Fruit fly (Drosophila melanogaster): ENCODE measurements around the gene Tps1.

DNA sequence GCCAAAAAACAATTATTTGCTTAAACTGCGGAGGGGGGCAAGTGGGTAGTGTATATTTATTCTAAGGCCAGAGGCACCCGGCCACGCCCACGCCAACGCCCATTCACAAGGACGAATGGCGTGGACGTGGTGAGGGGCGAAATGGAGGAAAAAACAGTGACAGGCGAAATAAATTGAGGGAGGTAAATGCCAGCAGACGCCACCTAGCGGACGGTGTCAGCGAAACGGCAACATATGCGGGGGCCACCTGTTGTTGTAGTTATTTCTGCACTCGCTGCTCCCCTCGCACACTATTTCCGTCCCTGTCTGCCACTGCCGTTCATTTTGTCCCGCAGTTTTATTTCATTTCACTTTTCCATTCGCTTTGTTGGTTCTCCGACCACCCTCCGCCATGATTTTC, 29.9 kb downstream of the Tps1 start:
- TF ChIP-seq ttk (optimal IDR thresholded peaks at IDR 0.05) (no peak), h (optimal IDR thresholded peaks at IDR 0.05) (no peak), insv (optimal IDR thresholded peaks at IDR 0.05) (no peak), Myc (optimal IDR thresholded peaks at IDR 0.05) (no peak)

Measured in Kc167 (cell line).